Worm (Caenorhabditis elegans) whole organism, mixed stage, embryonic: ENCODE measurements around the gene nspd-9.

Source experiments
- M03D4.4 ChIP-seq: sonication (generic microtip); optimal IDR thresholded peaks from 2 replicates; lab custom pipeline; 2017; ENCODE audit warnings: mild to moderate bottlenecking, missing genetic modification characterization, missing compliant biosample characterization
- bed-3 ChIP-seq: fragments of 200-800 bp; sonication (Bioruptor generic); optimal IDR thresholded peaks from 3 replicates; lab custom pipeline; 2018; ENCODE audit warnings: mild to moderate bottlenecking, missing genetic modification characterization, moderate library complexity, missing compliant biosample characterization
- blmp-1 ChIP-seq: fragments of 150-350 bp; optimal IDR thresholded peaks from 2 replicates; lab custom pipeline; 2014; ENCODE audit warnings: missing biosample characterization, missing genetic modification characterization
- ceh-39 ChIP-seq: fragments of 150-350 bp; optimal IDR thresholded peaks from 2 replicates; lab custom pipeline; 2014; ENCODE audit warnings: missing biosample characterization, missing genetic modification characterization
- ceh-43 ChIP-seq: fragments of 200-800 bp; sonication (Bioruptor generic); optimal IDR thresholded peaks from 2 replicates; lab custom pipeline; 2018; ENCODE audit warnings: mild to moderate bottlenecking, missing genetic modification characterization, moderate library complexity, missing compliant biosample characterization
- ceh-83 ChIP-seq: fragments of 200-800 bp; sonication (Bioruptor generic); optimal IDR thresholded peaks from 2 replicates; lab custom pipeline; 2018; ENCODE audit warnings: mild to moderate bottlenecking, missing genetic modification characterization, missing compliant biosample characterization
- ces-1 ChIP-seq: fragments of 150-350 bp; optimal IDR thresholded peaks from 2 replicates; lab custom pipeline; 2014; ENCODE audit warnings: missing biosample characterization, missing genetic modification reagents, missing genetic modification characterization
- cnd-1 ChIP-seq: fragments of 200-800 bp; sonication (Bioruptor generic); optimal IDR thresholded peaks from 2 replicates; lab custom pipeline; 2018; ENCODE audit warnings: mild to moderate bottlenecking, missing genetic modification characterization, missing compliant biosample characterization
- elt-3 ChIP-seq: fragments of 150-350 bp; optimal IDR thresholded peaks from 2 replicates; lab custom pipeline; 2014; ENCODE audit warnings: missing biosample characterization, missing genetic modification characterization
- hlh-1 ChIP-seq: fragments of 150-350 bp; optimal IDR thresholded peaks from 2 replicates; lab custom pipeline; 2014; ENCODE audit warnings: missing biosample characterization, missing genetic modification reagents, missing genetic modification characterization
- lin-13 ChIP-seq: fragments of 150-350 bp; optimal IDR thresholded peaks from 2 replicates; lab custom pipeline; 2014; ENCODE audit warnings: missing biosample characterization, missing genetic modification characterization
- lin-32 ChIP-seq: fragments of 200-800 bp; sonication (Bioruptor generic); optimal IDR thresholded peaks from 2 replicates; lab custom pipeline; 2018; ENCODE audit warnings: mild to moderate bottlenecking, missing genetic modification characterization, missing compliant biosample characterization
- lsy-2 ChIP-seq: fragments of 150-350 bp; optimal IDR thresholded peaks from 2 replicates; lab custom pipeline; 2014; ENCODE audit warnings: missing biosample characterization, missing genetic modification characterization
- mab-5 ChIP-seq: fragments of 150-350 bp; optimal IDR thresholded peaks from 2 replicates; lab custom pipeline; 2014; ENCODE audit warnings: missing biosample characterization, missing genetic modification characterization
- mep-1 ChIP-seq: fragments of 150-350 bp; optimal IDR thresholded peaks from 2 replicates; lab custom pipeline; 2017; ENCODE audit warnings: missing biosample characterization, missing genetic modification reagents, missing genetic modification characterization, inconsistent platforms
- nhr-12 ChIP-seq: fragments of 150-350 bp; optimal IDR thresholded peaks from 2 replicates; lab custom pipeline; 2014; ENCODE audit warnings: missing biosample characterization, missing genetic modification characterization
- nhr-2 ChIP-seq: fragments of 150-350 bp; optimal IDR thresholded peaks from 2 replicates; lab custom pipeline; 2014; ENCODE audit warnings: missing biosample characterization, missing genetic modification characterization
- nhr-237 ChIP-seq: fragments of 150-350 bp; optimal IDR thresholded peaks from 2 replicates; lab custom pipeline; 2014; ENCODE audit warnings: missing biosample characterization, missing genetic modification characterization
- nhr-28 ChIP-seq: fragments of 150-350 bp; optimal IDR thresholded peaks from 2 replicates; lab custom pipeline; 2014; ENCODE audit warnings: missing biosample characterization, missing genetic modification characterization
- nhr-76 ChIP-seq: sonication (generic microtip); optimal IDR thresholded peaks from 2 replicates; lab custom pipeline; 2017; ENCODE audit warnings: missing biosample characterization, missing genetic modification characterization
- pha-4 ChIP-seq: fragments of 150-350 bp; optimal IDR thresholded peaks from 2 replicates; lab custom pipeline; 2018; ENCODE audit warnings: missing biosample characterization, missing genetic modification reagents, missing genetic modification characterization
- sem-2 ChIP-seq: fragments of 200-800 bp; sonication (Bioruptor generic); optimal IDR thresholded peaks from 2 replicates; lab custom pipeline; 2018; ENCODE audit warnings: mild to moderate bottlenecking, missing genetic modification characterization, missing compliant biosample characterization
- snpc-4 ChIP-seq: fragments of 150-350 bp; optimal IDR thresholded peaks from 2 replicates; lab custom pipeline; 2014; ENCODE audit warnings: missing biosample characterization, missing genetic modification characterization
- sptf-1 ChIP-seq: sonication (generic microtip); optimal IDR thresholded peaks from 2 replicates; lab custom pipeline; 2017; ENCODE audit warnings: mild to moderate bottlenecking, missing genetic modification characterization, moderate library complexity, missing compliant biosample characterization
- tbx-8 ChIP-seq: fragments of 200-800 bp; sonication (Bioruptor generic); optimal IDR thresholded peaks from 2 replicates; lab custom pipeline; 2018; ENCODE audit warnings: mild to moderate bottlenecking, missing genetic modification characterization, moderate library complexity, missing compliant biosample characterization
- unc-120 ChIP-seq: sonication (generic microtip); optimal IDR thresholded peaks from 2 replicates; lab custom pipeline; 2017; ENCODE audit warnings: missing genetic modification characterization, missing compliant biosample characterization; ENCODE audit not compliant: poor library complexity, severe bottlenecking
- unc-39 ChIP-seq: fragments of 150-350 bp; optimal IDR thresholded peaks from 2 replicates; lab custom pipeline; 2014; ENCODE audit warnings: missing biosample characterization, missing genetic modification characterization
- zip-8 ChIP-seq: fragments of 150-350 bp; optimal IDR thresholded peaks from 2 replicates; lab custom pipeline; 2014; ENCODE audit warnings: missing biosample characterization, missing genetic modification characterization
- ztf-11 ChIP-seq: fragments of 150-350 bp; optimal IDR thresholded peaks from 2 replicates; lab custom pipeline; 2014; ENCODE audit warnings: missing biosample characterization, missing genetic modification characterization

The nspd-9 gene

ce11 chrIII:4808089-4808488, 22.0 kb downstream of the nspd-9 start:
- TF ChIP-seq lsy-2 = peak; percentile 87
- TF ChIP-seq nhr-28 (tag; lab: Kevin White, UChicago) = no peak
- no peak for TF ChIP-seq tbx-8 (GFP tag; lab: Kevin White, UChicago)
- no peak for TF ChIP-seq sptf-1 (tag; lab: Kevin White, UChicago)
- no peak for TF ChIP-seq mab-5 (tag; lab: Kevin White, UChicago)
- TF ChIP-seq snpc-4 = no peak
- no peak for TF ChIP-seq ceh-83

ce11 chrIII:4806345-4806744, 23.8 kb downstream of the nspd-9 start:
- TF ChIP-seq mab-5 (tag; lab: Kevin White, UChicago) (no peak), bed-3 (GFP tag; lab: Kevin White, UChicago) (no peak), nhr-2 (tag; lab: Kevin White, UChicago) (peak; percentile 95), M03D4.4 (tag; lab: Kevin White, UChicago) (no peak)

ce11 chrIII:4802707-4803106, 27.4 kb downstream of the nspd-9 start, which contains the start of gene metl-5:
Gene metl-5 (plus strand): TSS chrIII:4803007.
- TF ChIP-seq sptf-1 (tag; lab: Kevin White, UChicago) (no peak), lin-32 (no peak)

ce11 chrIII:4796536-4796935, 33.6 kb downstream of the nspd-9 start, which contains the start of gene tag-325:
Gene tag-325 (plus strand): TSS chrIII:4796836.
- no peak for TF ChIP-seq sem-2 (GFP tag; lab: Kevin White, UChicago)
- no peak for TF ChIP-seq nhr-76
- no peak for TF ChIP-seq mab-5 (tag; lab: Kevin White, UChicago)
- no peak for TF ChIP-seq unc-39 (tag; lab: Kevin White, UChicago)
- no peak for TF ChIP-seq lin-32
- no peak for TF ChIP-seq nhr-28 (tag; lab: Kevin White, UChicago)
- no peak for TF ChIP-seq lsy-2

ce11 chrIII:4796039-4796438, 34.1 kb downstream of the nspd-9 start:
- TF ChIP-seq hlh-1 (tag; lab: Kevin White, UChicago) (peak; percentile 16), lsy-2 (peak; percentile 14), mep-1 (tag; lab: Kevin White, UChicago) (peak; percentile 42), nhr-2 (tag; lab: Kevin White, UChicago) (peak; percentile 31), pha-4 (tag; lab: Kevin White, UChicago) (peak; percentile 68), ces-1 (no peak), nhr-237 (tag; lab: Kevin White, UChicago) (peak; percentile 68), lin-13 (tag; lab: Kevin White, UChicago) (no peak), ceh-39 (tag; lab: Kevin White, UChicago) (peak; percentile 69)

- TF ChIP-seq nhr-76 (no peak), ztf-11 (tag; lab: Kevin White, UChicago) (no peak), nhr-2 (tag; lab: Kevin White, UChicago) (no peak), unc-120 (tag; lab: Kevin White, UChicago) (no peak), snpc-4 (no peak), zip-8 (no peak), tbx-8 (GFP tag; lab: Kevin White, UChicago) (no peak), lsy-2 (no peak), lin-32 (no peak), blmp-1 (tag; lab: Kevin White, UChicago) (no peak)
Measured at ce11 chrIII:4792560-4793136, 37.5 kb downstream of the nspd-9 start, which contains the start of gene mip-1. Gene mip-1 (plus strand): TSS chrIII:4793086.

- TF ChIP-seq nhr-12 (tag; lab: Kevin White, UChicago) (no peak), ceh-43 (GFP tag; lab: Kevin White, UChicago) (no peak), unc-120 (tag; lab: Kevin White, UChicago) (no peak), elt-3 (tag; lab: Kevin White, UChicago) (no peak), unc-39 (tag; lab: Kevin White, UChicago) (no peak), ceh-39 (tag; lab: Kevin White, UChicago) (no peak), nhr-2 (tag; lab: Kevin White, UChicago) (no peak), snpc-4 (no peak), blmp-1 (tag; lab: Kevin White, UChicago) (no peak), nhr-76 (no peak), cnd-1 (tag; lab: Kevin White, UChicago) (no peak), sem-2 (GFP tag; lab: Kevin White, UChicago) (no peak)
Measured at ce11 chrIII:4785714-4786113, 44.4 kb downstream of the nspd-9 start, which contains the start of gene mel-28. Gene mel-28 (plus strand): TSS chrIII:4786080.
